Fruit fly (Drosophila melanogaster): ENCODE measurements around the gene Syt7.

DNA sequence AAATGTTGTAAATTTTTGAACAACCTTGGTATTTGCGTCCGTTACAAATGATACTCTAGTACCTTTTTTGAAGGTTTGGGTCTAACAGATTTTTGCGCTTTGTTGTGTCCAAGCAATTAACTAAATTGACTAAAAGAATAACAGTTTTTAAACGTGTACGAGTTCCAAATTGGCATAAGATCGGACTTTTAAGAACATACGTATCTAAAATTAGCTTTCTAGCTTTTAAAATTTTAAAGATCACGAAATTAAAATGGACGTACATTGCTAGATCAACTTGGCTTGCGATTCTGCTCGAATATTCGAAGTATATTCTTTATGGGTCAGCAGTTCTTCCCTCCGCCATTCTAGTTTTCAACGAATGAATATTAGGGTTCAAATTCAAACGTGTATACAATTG lies 75.9 kb downstream of the Syt7 start, which contains the start of gene CG1674:
- TF ChIP-seq psq (optimal IDR thresholded peaks at IDR 0.05), result no peak
- TF ChIP-seq h (optimal IDR thresholded peaks at IDR 0.05), result no peak
